Fruit fly (Drosophila melanogaster): ENCODE data around the gene Golgin84.

DNA sequence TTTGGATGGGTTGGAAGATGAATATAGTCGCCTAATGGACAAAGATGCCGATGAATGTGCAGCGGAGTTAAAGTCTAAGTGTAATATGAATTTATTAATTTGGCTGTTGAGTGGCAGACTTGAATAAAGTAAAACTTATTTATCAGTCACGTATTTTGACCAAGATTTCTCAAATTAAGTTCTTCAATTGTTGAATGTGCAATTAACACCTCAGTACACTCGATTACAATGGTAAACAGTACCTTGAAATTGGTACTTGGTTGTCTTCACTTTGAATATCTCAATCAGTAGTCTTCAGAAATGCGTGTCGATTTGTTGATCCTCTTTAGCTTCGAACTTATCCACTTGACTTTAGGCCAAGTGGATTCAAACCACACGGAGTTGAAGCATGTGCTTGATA, 11.5 kb upstream of the Golgin84 start, which contains the start of gene CG13614:
- TF ChIP-seq CG5204 (GFP tag; optimal IDR thresholded peaks at IDR 0.05) (no peak), pad (GFP tag; optimal IDR thresholded peaks at IDR 0.05) (no peak), ovo (GFP tag; optimal IDR thresholded peaks at IDR 0.05) (no peak), tj (GFP tag; optimal IDR thresholded peaks at IDR 0.05) (no peak), cic (GFP tag; optimal IDR thresholded peaks at IDR 0.05) (no peak), Mnt (GFP tag; optimal IDR thresholded peaks at IDR 0.05) (no peak), bab1 (GFP tag; optimal IDR thresholded peaks at IDR 0.05) (no peak), Clk (GFP tag; optimal IDR thresholded peaks at IDR 0.05) (no peak), CG12768 (GFP tag; optimal IDR thresholded peaks at IDR 0.05) (no peak)
